Worm (Caenorhabditis elegans) whole organism, young adult: Measurements from ENCODE around the gene tbc-20.

ENCODE experiments used
- B0019.2 ChIP-seq: fragments of 200-800 bp; sonication (Bioruptor generic); conservative IDR thresholded peaks from 2 replicates; pipeline ENCODE4 v1.3.6; 2022; ENCODE audit warnings: missing genetic modification reagents, missing genetic modification characterization, missing compliant biosample characterization
- B0336.3 ChIP-seq: fragments of 200-800 bp; sonication (Bioruptor generic); IDR thresholded peaks from 2 replicates; pipeline ENCODE4 v1.3.6; 2022; ENCODE audit warnings: missing genetic modification characterization, missing compliant biosample characterization
- F10E7.11 ChIP-seq: sonication (generic microtip); optimal IDR thresholded peaks from 2 replicates; lab custom pipeline; 2017; ENCODE audit warnings: mild to moderate bottlenecking, missing genetic modification characterization, moderate library complexity, missing compliant biosample characterization
- F55B11.4 ChIP-seq: sonication (generic microtip); optimal IDR thresholded peaks from 2 replicates; lab custom pipeline; 2016; ENCODE audit warnings: missing compliant biosample characterization, missing genetic modification characterization, borderline replicate concordance; ENCODE audit not compliant: insufficient read depth
- F57A8.1 ChIP-seq: fragments of 200-800 bp; sonication (Bioruptor generic); optimal IDR thresholded peaks from 2 replicates; lab custom pipeline; 2018; ENCODE audit warnings: mild to moderate bottlenecking, missing genetic modification characterization, moderate library complexity, missing compliant biosample characterization
- F57C9.4 ChIP-seq: sonication (generic microtip); optimal IDR thresholded peaks from 2 replicates; lab custom pipeline; 2017; ENCODE audit warnings: mild to moderate bottlenecking, missing genetic modification characterization, missing compliant biosample characterization
- ZK185.1 ChIP-seq: sonication (generic microtip); optimal IDR thresholded peaks from 2 replicates; lab custom pipeline; 2016; ENCODE audit warnings: mild to moderate bottlenecking, missing genetic modification characterization, missing compliant biosample characterization; ENCODE audit not compliant: poor library complexity, severe bottlenecking
- akir-1 ChIP-seq: fragments of 200-800 bp; sonication (Bioruptor generic); optimal IDR thresholded peaks from 2 replicates; lab custom pipeline; 2018; ENCODE audit warnings: mild to moderate bottlenecking, missing genetic modification characterization, moderate library complexity, missing compliant biosample characterization
- aptf-2 ChIP-seq: fragments of 200-800 bp; sonication (Bioruptor generic); conservative IDR thresholded peaks from 2 replicates; pipeline ENCODE4 v1.3.6; 2022; ENCODE audit warnings: missing genetic modification reagents, missing genetic modification characterization, missing compliant biosample characterization
- bed-2 ChIP-seq: fragments of 200-800 bp; sonication (Bioruptor generic); IDR thresholded peaks from 2 replicates; pipeline ENCODE4 v1.3.6; 2022; ENCODE audit warnings: missing genetic modification reagents, missing genetic modification characterization, missing compliant biosample characterization
- ceh-40 ChIP-seq: fragments of 200-800 bp; sonication (Bioruptor generic); IDR thresholded peaks from 2 replicates; pipeline ENCODE4 v1.3.6; 2022; ENCODE audit warnings: missing genetic modification characterization, missing compliant biosample characterization
- ceh-79 ChIP-seq: sonication (generic microtip); optimal IDR thresholded peaks from 2 replicates; lab custom pipeline; 2017; ENCODE audit warnings: mild to moderate bottlenecking, missing genetic modification characterization, missing compliant biosample characterization
- ceh-91 ChIP-seq: fragments of 200-800 bp; sonication (Bioruptor generic); IDR thresholded peaks from 2 replicates; pipeline ENCODE4 v1.3.6; 2022; ENCODE audit warnings: missing genetic modification reagents, missing genetic modification characterization, missing compliant biosample characterization
- chd-7 ChIP-seq: sonication (generic microtip); optimal IDR thresholded peaks from 2 replicates; lab custom pipeline; 2016; ENCODE audit warnings: mild to moderate bottlenecking, missing genetic modification characterization, moderate library complexity, missing compliant biosample characterization
- die-1 ChIP-seq: sonication (generic microtip); optimal IDR thresholded peaks from 2 replicates; lab custom pipeline; 2016; ENCODE audit warnings: missing genotype, mild to moderate bottlenecking, missing genetic modification characterization, missing compliant biosample characterization
- dpff-1 ChIP-seq: sonication (generic microtip); optimal IDR thresholded peaks from 2 replicates; lab custom pipeline; 2017; ENCODE audit warnings: mild to moderate bottlenecking, missing genetic modification characterization, missing compliant biosample characterization
- dpl-1 ChIP-seq: fragments of 150-350 bp; optimal IDR thresholded peaks from 2 replicates; lab custom pipeline; 2014; ENCODE audit warnings: missing biosample characterization, missing genetic modification reagents, missing genetic modification characterization
- egl-44 ChIP-seq: fragments of 200-800 bp; sonication (Bioruptor generic); IDR thresholded peaks from 2 replicates; pipeline ENCODE4 v1.3.6; 2022; ENCODE audit warnings: missing genetic modification reagents, missing genetic modification characterization, missing compliant biosample characterization
- fkh-3 ChIP-seq: sonication (generic microtip); optimal IDR thresholded peaks from 2 replicates; lab custom pipeline; 2016; ENCODE audit warnings: mild to moderate bottlenecking, missing genetic modification characterization, missing compliant biosample characterization
- hlh-12 ChIP-seq: sonication (generic microtip); optimal IDR thresholded peaks from 2 replicates; lab custom pipeline; 2016; ENCODE audit warnings: missing genetic modification characterization, missing compliant biosample characterization
- hlh-26 ChIP-seq: fragments of 200-800 bp; sonication (Bioruptor generic); conservative IDR thresholded peaks from 2 replicates; pipeline ENCODE4 v1.3.6; 2022; ENCODE audit warnings: missing genetic modification reagents, missing genetic modification characterization, missing compliant biosample characterization
- hmg-1.2 ChIP-seq: fragments of 200-800 bp; sonication (Bioruptor generic); IDR thresholded peaks from 2 replicates; pipeline ENCODE4 v1.3.6; 2022; ENCODE audit warnings: missing genetic modification reagents, missing genetic modification characterization, missing compliant biosample characterization
- hrde-1 ChIP-seq: sonication (generic microtip); optimal IDR thresholded peaks from 2 replicates; lab custom pipeline; 2016; ENCODE audit warnings: missing genetic modification characterization, mild to moderate bottlenecking, missing compliant biosample characterization, moderate library complexity, missing genotype, missing genetic modification reagents, borderline replicate concordance
- hsf-1 ChIP-seq: fragments of 200-800 bp; sonication (Bioruptor generic); IDR thresholded peaks from 2 replicates; pipeline ENCODE4 v1.3.6; 2022; ENCODE audit warnings: missing genetic modification reagents, missing genetic modification characterization, missing compliant biosample characterization
- lag-1 ChIP-seq: fragments of 200-800 bp; sonication (Bioruptor generic); IDR thresholded peaks from 2 replicates; pipeline ENCODE4 v1.3.6; 2022; ENCODE audit warnings: missing genetic modification reagents, missing genetic modification characterization, missing compliant biosample characterization
- lin-26 ChIP-seq: fragments of 200-800 bp; sonication (Bioruptor generic); IDR thresholded peaks from 2 replicates; pipeline ENCODE4 v1.3.6; 2022; ENCODE audit warnings: missing genetic modification reagents, missing genetic modification characterization, missing compliant biosample characterization
- lir-1 ChIP-seq: fragments of 200-800 bp; sonication (Bioruptor generic); conservative IDR thresholded peaks from 2 replicates; pipeline ENCODE4 v1.3.6; 2022; ENCODE audit warnings: missing genetic modification reagents, missing genetic modification characterization, missing compliant biosample characterization
- lsl-1 ChIP-seq: fragments of 200-800 bp; sonication (Bioruptor generic); optimal IDR thresholded peaks from 2 replicates; lab custom pipeline; 2018; ENCODE audit warnings: mild to moderate bottlenecking, missing genetic modification characterization, moderate library complexity, missing compliant biosample characterization
- madf-10 ChIP-seq: sonication (generic microtip); optimal IDR thresholded peaks from 2 replicates; lab custom pipeline; 2016; ENCODE audit warnings: mild to moderate bottlenecking, missing genetic modification characterization, missing compliant biosample characterization
- madf-8 ChIP-seq: fragments of 200-800 bp; sonication (Bioruptor generic); conservative IDR thresholded peaks from 2 replicates; pipeline ENCODE4 v1.3.6; 2022; ENCODE audit warnings: missing genetic modification reagents, missing genetic modification characterization, missing compliant biosample characterization
- nfya-1 ChIP-seq: sonication (generic microtip); optimal IDR thresholded peaks from 2 replicates; lab custom pipeline; 2017; ENCODE audit warnings: antibody characterized with exemption, missing compliant biosample characterization, missing genetic modification characterization, borderline replicate concordance; ENCODE audit not compliant: insufficient read depth
- nfya-2 ChIP-seq: fragments of 200-800 bp; sonication (Bioruptor generic); IDR thresholded peaks from 2 replicates; pipeline ENCODE4 v1.3.6; 2022; ENCODE audit warnings: missing genetic modification reagents, missing genetic modification characterization, missing compliant biosample characterization
- nfyb-1 ChIP-seq: fragments of 200-800 bp; sonication (Bioruptor generic); IDR thresholded peaks from 2 replicates; pipeline ENCODE4 v1.3.6; 2022; ENCODE audit warnings: missing genetic modification reagents, missing genetic modification characterization, missing compliant biosample characterization
- nhr-179 ChIP-seq: sonication (generic microtip); optimal IDR thresholded peaks from 2 replicates; lab custom pipeline; 2016; ENCODE audit warnings: mild to moderate bottlenecking, missing genetic modification characterization, missing compliant biosample characterization
- nhr-27 ChIP-seq: fragments of 200-800 bp; sonication (Bioruptor generic); optimal IDR thresholded peaks from 2 replicates; lab custom pipeline; 2018; ENCODE audit warnings: mild to moderate bottlenecking, missing genetic modification characterization, moderate library complexity, missing compliant biosample characterization
- pbrm-1 ChIP-seq: fragments of 200-800 bp; sonication (Bioruptor generic); IDR thresholded peaks from 2 replicates; pipeline ENCODE4 v1.3.6; 2022; ENCODE audit warnings: missing genetic modification reagents, missing genetic modification characterization, missing compliant biosample characterization
- rcor-1 ChIP-seq: fragments of 200-800 bp; sonication (Bioruptor generic); IDR thresholded peaks from 2 replicates; pipeline ENCODE4 v1.3.6; 2022; ENCODE audit warnings: missing genetic modification reagents, missing genetic modification characterization, missing compliant biosample characterization
- sea-2 ChIP-seq: fragments of 200-800 bp; sonication (Bioruptor generic); IDR thresholded peaks from 2 replicates; pipeline ENCODE4 v1.3.6; 2022; ENCODE audit warnings: missing genetic modification characterization, missing compliant biosample characterization
- snpc-1.1 ChIP-seq: sonication (generic microtip); optimal IDR thresholded peaks from 2 replicates; lab custom pipeline; 2017; ENCODE audit warnings: missing genetic modification characterization, mild to moderate bottlenecking, missing compliant biosample characterization, antibody characterized with exemption, moderate library complexity, missing genotype, missing genetic modification reagents; ENCODE audit not compliant: insufficient read depth
- snpc-3.4 ChIP-seq: sonication (generic microtip); optimal IDR thresholded peaks from 2 replicates; lab custom pipeline; 2017; ENCODE audit warnings: missing genetic modification characterization, mild to moderate bottlenecking, missing compliant biosample characterization, antibody characterized with exemption, moderate library complexity, missing genotype, missing genetic modification reagents
- sptf-2 ChIP-seq: fragments of 200-800 bp; sonication (Bioruptor generic); optimal IDR thresholded peaks from 2 replicates; lab custom pipeline; 2018; ENCODE audit warnings: mild to moderate bottlenecking, missing genetic modification characterization, missing compliant biosample characterization
- tbx-9 ChIP-seq: sonication (generic microtip); optimal IDR thresholded peaks from 2 replicates; lab custom pipeline; 2016; ENCODE audit warnings: borderline replicate concordance, missing genetic modification characterization, inconsistent platforms, missing compliant biosample characterization
- unc-130 ChIP-seq: sonication (generic microtip); optimal IDR thresholded peaks from 2 replicates; lab custom pipeline; 2016; ENCODE audit warnings: missing genetic modification reagents, missing genetic modification characterization, missing compliant biosample characterization
- unc-62 ChIP-seq: fragments of 150-350 bp; optimal IDR thresholded peaks from 2 replicates; lab custom pipeline; 2014; ENCODE audit warnings: missing biosample characterization, missing genetic modification reagents, missing genetic modification characterization
- xnd-1 ChIP-seq: sonication (generic microtip); optimal IDR thresholded peaks from 2 replicates; lab custom pipeline; 2016; ENCODE audit warnings: missing genotype, missing genetic modification reagents, missing genetic modification characterization, missing compliant biosample characterization
- ztf-22 ChIP-seq: fragments of 200-800 bp; sonication (Bioruptor generic); optimal IDR thresholded peaks from 2 replicates; lab custom pipeline; 2018; ENCODE audit warnings: mild to moderate bottlenecking, missing genetic modification characterization, moderate library complexity, missing compliant biosample characterization
- ztf-28 ChIP-seq: fragments of 200-800 bp; sonication (Bioruptor generic); IDR thresholded peaks from 2 replicates; pipeline ENCODE4 v1.3.6; 2022; ENCODE audit warnings: missing genetic modification reagents, missing genetic modification characterization, missing compliant biosample characterization
- ztf-6 ChIP-seq: fragments of 200-800 bp; sonication (Bioruptor generic); IDR thresholded peaks from 2 replicates; pipeline ENCODE4 v1.3.6; 2022; ENCODE audit warnings: missing genetic modification reagents, missing genetic modification characterization, missing compliant biosample characterization

Gene tbc-20

ce11 chrII:14814894-14815568, 16.8 kb downstream of the tbc-20 start, which contains the start of gene W01D2.1 (continued):
- no peak for TF ChIP-seq nhr-27 (tag; lab: Kevin White, UChicago)
- no peak for TF ChIP-seq chd-7 (tag; lab: Kevin White, UChicago)
- TF ChIP-seq B0336.3 (GFP tag; lab: Robert Waterston, UW): peak; percentile 48; the same call in 1 of the 2 replicates
- TF ChIP-seq hsf-1: peak; percentile 39; the same call in 1 of the 2 replicates
- no peak for TF ChIP-seq sptf-2 (GFP tag; lab: Kevin White, UChicago)
- peak; percentile 6 for TF ChIP-seq xnd-1 (tag; lab: Kevin White, UChicago)
- TF ChIP-seq snpc-3.4: no peak
- no peak for TF ChIP-seq F10E7.11 (tag; lab: Kevin White, UChicago)
- no peak for TF ChIP-seq ztf-22 (GFP tag; lab: Kevin White, UChicago)
- no peak for TF ChIP-seq egl-44 (GFP tag; lab: Robert Waterston, UW)
- no peak for TF ChIP-seq hlh-12 (tag; lab: Kevin White, UChicago)
- no peak for TF ChIP-seq ceh-40 (GFP tag; lab: Robert Waterston, UW)
- no peak for TF ChIP-seq F57A8.1 (GFP tag; lab: Kevin White, UChicago)
- no peak for TF ChIP-seq hrde-1 (tag; lab: Kevin White, UChicago)
- no peak for TF ChIP-seq F57C9.4
- no peak for TF ChIP-seq dpff-1 (tag; lab: Kevin White, UChicago)
- TF ChIP-seq unc-62 (GFP tag; lab: Kevin White, UChicago): no peak
- TF ChIP-seq lsl-1: peak; percentile 60
- no peak for TF ChIP-seq F55B11.4 (tag; lab: Kevin White, UChicago)
- no peak for TF ChIP-seq nfyb-1 (GFP tag; lab: Robert Waterston, UW)
- no peak for TF ChIP-seq ceh-79 (tag; lab: Kevin White, UChicago)
- no peak for TF ChIP-seq nhr-179 (tag; lab: Kevin White, UChicago)
- TF ChIP-seq ceh-91: no peak
- no peak for TF ChIP-seq bed-2 (GFP tag; lab: Robert Waterston, UW)
- TF ChIP-seq nfya-2 (GFP tag; lab: Robert Waterston, UW): no peak
- TF ChIP-seq pbrm-1 (GFP tag; lab: Robert Waterston, UW): no peak
- no peak for TF ChIP-seq lir-1
- TF ChIP-seq hmg-1.2 (GFP tag; lab: Robert Waterston, UW): peak; percentile 11; the same call in 1 of the 2 replicates
- TF ChIP-seq dpl-1: peak; percentile 65
- TF ChIP-seq snpc-1.1: no peak
- TF ChIP-seq lag-1: no peak
- TF ChIP-seq akir-1: no peak
- TF ChIP-seq unc-130 (GFP tag; lab: Kevin White, UChicago): no peak
- TF ChIP-seq rcor-1 (GFP tag; lab: Robert Waterston, UW): no peak
- TF ChIP-seq hlh-26: no peak
- no peak for TF ChIP-seq ztf-6 (GFP tag; lab: Robert Waterston, UW)
- TF ChIP-seq nfya-1 (tag; lab: Kevin White, UChicago): no peak
- TF ChIP-seq ZK185.1 (tag; lab: Kevin White, UChicago): peak; percentile 30
- no peak for TF ChIP-seq die-1
- TF ChIP-seq madf-10: no peak
- TF ChIP-seq B0019.2 (GFP tag; lab: Robert Waterston, UW): no peak
- no peak for TF ChIP-seq aptf-2
- TF ChIP-seq sea-2 (GFP tag; lab: Robert Waterston, UW): no peak
- TF ChIP-seq tbx-9 (tag; lab: Kevin White, UChicago): no peak
- TF ChIP-seq lin-26 (GFP tag; lab: Robert Waterston, UW): no peak
- TF ChIP-seq madf-8 (GFP tag; lab: Robert Waterston, UW): no peak
- TF ChIP-seq ztf-28 (GFP tag; lab: Robert Waterston, UW): no peak
- TF ChIP-seq fkh-3: no peak
